Worm (Caenorhabditis elegans): ENCODE data around the gene nnt-1.

The nnt-1 gene

ce11 chrX:6109288-6109770 lies 12.8 kb upstream of the nnt-1 start, which contains the start of gene kynu-1 (continued):
- TF ChIP-seq nhr-237 (tag; optimal IDR thresholded peaks at IDR 0.05): no peak
- TF ChIP-seq nhr-28 (tag; optimal IDR thresholded peaks at IDR 0.05): no peak
- TF ChIP-seq efl-3 (GFP tag; optimal IDR thresholded peaks at IDR 0.05): no peak
- TF ChIP-seq lir-3 (tag; optimal IDR thresholded peaks at IDR 0.05; ENCODE audit: poor library complexity): no peak
- no peak for TF ChIP-seq unc-86 (tag; optimal IDR thresholded peaks at IDR 0.05)
- TF ChIP-seq egl-27 (tag; optimal IDR thresholded peaks at IDR 0.05): no peak
- no peak for TF ChIP-seq grh-1 (GFP tag; IDR thresholded peaks at IDR 0.05)
- no peak for TF ChIP-seq irx-1 (tag; optimal IDR thresholded peaks at IDR 0.05)
- no peak for TF ChIP-seq sptf-1 (tag; optimal IDR thresholded peaks at IDR 0.05)
- TF ChIP-seq nhr-90 (tag; optimal IDR thresholded peaks at IDR 0.05; ENCODE audit: poor library complexity): peak; percentile 25
- TF ChIP-seq jun-1 (tag; optimal IDR thresholded peaks at IDR 0.05): no peak
- TF ChIP-seq pag-3 (tag; optimal IDR thresholded peaks at IDR 0.05; ENCODE audit: borderline replicate concordance, insufficient read depth): no peak
- TF ChIP-seq isw-1 (GFP tag; IDR thresholded peaks at IDR 0.05): no peak
- no peak for TF ChIP-seq mep-1 (tag; optimal IDR thresholded peaks at IDR 0.05)
- TF ChIP-seq mdl-1 (tag; optimal IDR thresholded peaks at IDR 0.05): no peak
- TF ChIP-seq C04F5.9 (tag; optimal IDR thresholded peaks at IDR 0.05): no peak
- no peak for TF ChIP-seq nhr-47 (tag; optimal IDR thresholded peaks at IDR 0.05)
- no peak for TF ChIP-seq fkh-10 (GFP tag; optimal IDR thresholded peaks at IDR 0.05)
- TF ChIP-seq snu-23 (GFP tag; optimal IDR thresholded peaks at IDR 0.05): peak; percentile 9
- TF ChIP-seq alr-1 (tag; optimal IDR thresholded peaks at IDR 0.05; ENCODE audit: borderline replicate concordance): no peak
- no peak for TF ChIP-seq ztf-11 (tag; optimal IDR thresholded peaks at IDR 0.05)
- TF ChIP-seq ceh-63 (GFP tag; optimal IDR thresholded peaks at IDR 0.05): no peak
- no peak for TF ChIP-seq aly-2 (tag; optimal IDR thresholded peaks at IDR 0.05)
- no peak for TF ChIP-seq lin-35 (GFP tag; optimal IDR thresholded peaks at IDR 0.05)
- TF ChIP-seq sup-37 (GFP tag; optimal IDR thresholded peaks at IDR 0.05): no peak
- peak; percentile 71 for TF ChIP-seq nhr-85 (tag)
- TF ChIP-seq dsc-1 (tag; optimal IDR thresholded peaks at IDR 0.05): no peak
- TF ChIP-seq egl-13 (tag; optimal IDR thresholded peaks at IDR 0.05): no peak
- no peak for TF ChIP-seq ces-1 (GFP tag; optimal IDR thresholded peaks at IDR 0.05)
- TF ChIP-seq tbx-2 (tag; optimal IDR thresholded peaks at IDR 0.05): no peak
- no peak for TF ChIP-seq nhr-11 (tag; optimal IDR thresholded peaks at IDR 0.05)
- no peak for TF ChIP-seq tlp-1 (tag; optimal IDR thresholded peaks at IDR 0.05)
- peak; percentile 90 for TF ChIP-seq blmp-1 (tag; optimal IDR thresholded peaks at IDR 0.05)
- no peak for TF ChIP-seq dpl-1 (GFP tag; optimal IDR thresholded peaks at IDR 0.05)
- no peak for TF ChIP-seq mab-9 (GFP tag; IDR thresholded peaks at IDR 0.05)
- no peak for TF ChIP-seq ceh-90 (tag; optimal IDR thresholded peaks at IDR 0.05)
- no peak for TF ChIP-seq C16A3.4 (tag; optimal IDR thresholded peaks at IDR 0.05)
- no peak for TF ChIP-seq skn-1 (tag; optimal IDR thresholded peaks at IDR 0.05)
- no peak for TF ChIP-seq hpl-2 (GFP tag; optimal IDR thresholded peaks at IDR 0.05)
- peak in 3 of 6 experiments; percentile 43 to 84 (median 61) for TF ChIP-seq elt-3 (tag; optimal IDR thresholded peaks at IDR 0.05)
- no peak for TF ChIP-seq unc-130 (tag; optimal IDR thresholded peaks at IDR 0.05)
- TF ChIP-seq ceh-82 (tag; optimal IDR thresholded peaks at IDR 0.05): no peak
- TF ChIP-seq mef-2 (tag; optimal IDR thresholded peaks at IDR 0.05): no peak
- TF ChIP-seq nhr-19 (GFP tag; conservative IDR thresholded peaks at IDR 0.05): no peak
- no peak for TF ChIP-seq nhr-84 (tag; optimal IDR thresholded peaks at IDR 0.05)
- no peak for TF ChIP-seq fkh-4 (tag; optimal IDR thresholded peaks at IDR 0.05; ENCODE audit: borderline replicate concordance)
